Worm (Caenorhabditis elegans): ENCODE measurements around the gene ncx-8.

ncx-8 gene

ce11 chrV:5031764-5032163, 44.8 kb upstream of the ncx-8 start:
- TF ChIP-seq lin-39 (tag; optimal IDR thresholded peaks at IDR 0.05) (no peak), elt-2 (tag; optimal IDR thresholded peaks at IDR 0.05) (peak; percentile 66), fkh-10 (GFP tag; optimal IDR thresholded peaks at IDR 0.05) (no peak), ceh-16 (tag; optimal IDR thresholded peaks at IDR 0.05) (no peak), skn-1 (tag; optimal IDR thresholded peaks at IDR 0.05) (no peak)

DNA sequence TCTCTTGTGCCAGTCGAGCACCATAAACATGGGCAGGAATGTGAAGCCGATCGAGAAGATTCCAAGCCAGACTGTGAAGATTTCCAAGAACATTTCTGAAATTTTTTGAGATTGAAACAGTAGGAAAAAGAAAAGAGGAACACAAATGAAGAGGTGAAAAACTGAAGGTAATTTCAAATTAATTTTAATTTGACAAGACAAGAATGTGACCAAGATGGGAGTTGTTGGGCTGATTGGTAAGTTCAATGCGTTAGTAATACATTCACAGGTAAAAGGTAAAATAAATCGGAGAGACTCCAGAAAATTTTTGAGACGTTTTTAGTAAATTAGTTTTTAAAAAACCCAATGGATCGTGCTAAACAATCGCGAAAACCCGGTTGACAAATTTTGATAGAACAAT, 43.7 kb upstream of the ncx-8 start, which contains the start of gene swt-7:
swt-7 (minus strand) TSS at position 101 of the 400 bp plus-strand sequence.
- no peak for TF ChIP-seq zag-1 (tag; optimal IDR thresholded peaks at IDR 0.05)
- TF ChIP-seq lin-39 (tag; optimal IDR thresholded peaks at IDR 0.05), result no peak
- TF ChIP-seq egl-5 (tag; optimal IDR thresholded peaks at IDR 0.05), result no peak
- TF ChIP-seq lsy-12 (tag; optimal IDR thresholded peaks at IDR 0.05), result no peak
- no peak for TF ChIP-seq ceh-28 (tag; optimal IDR thresholded peaks at IDR 0.05)
- TF ChIP-seq fos-1 (tag; optimal IDR thresholded peaks at IDR 0.05), result no peak
- TF ChIP-seq aly-2 (tag; optimal IDR thresholded peaks at IDR 0.05), result no peak
- no peak for TF ChIP-seq ceh-82 (tag; optimal IDR thresholded peaks at IDR 0.05)
- no peak for TF ChIP-seq lin-15B (tag; optimal IDR thresholded peaks at IDR 0.05)
- no peak for TF ChIP-seq sea-2 (GFP tag; optimal IDR thresholded peaks at IDR 0.05)
- TF ChIP-seq nhr-76 (tag; optimal IDR thresholded peaks at IDR 0.05), result no peak
- no peak for TF ChIP-seq mml-1 (tag; optimal IDR thresholded peaks at IDR 0.05)
- TF ChIP-seq fkh-10 (GFP tag; optimal IDR thresholded peaks at IDR 0.05), result no peak
- TF ChIP-seq nhr-28 (tag; optimal IDR thresholded peaks at IDR 0.05), result no peak
- TF ChIP-seq nfya-1 (tag; optimal IDR thresholded peaks at IDR 0.05; ENCODE audit: insufficient read depth), result no peak
- no peak for TF ChIP-seq elt-3 (tag; optimal IDR thresholded peaks at IDR 0.05)
- no peak for TF ChIP-seq pqm-1 (tag; optimal IDR thresholded peaks at IDR 0.05)
- no peak for TF ChIP-seq ztf-4 (tag; optimal IDR thresholded peaks at IDR 0.05)

ce11 chrV:5030212-5030611, 43.2 kb upstream of the ncx-8 start:
- peak; percentile 28 for TF ChIP-seq pha-4 (tag; optimal IDR thresholded peaks at IDR 0.05)
- TF ChIP-seq elt-2 (tag; optimal IDR thresholded peaks at IDR 0.05), result peak; percentile 88
- TF ChIP-seq fkh-10 (GFP tag; optimal IDR thresholded peaks at IDR 0.05), result no peak
- TF ChIP-seq jun-1 (tag; optimal IDR thresholded peaks at IDR 0.05), result peak; percentile 3
- no peak for TF ChIP-seq lin-15B (tag; optimal IDR thresholded peaks at IDR 0.05)
- TF ChIP-seq mdl-1 (tag; optimal IDR thresholded peaks at IDR 0.05), result no peak
- TF ChIP-seq nhr-25 (tag; optimal IDR thresholded peaks at IDR 0.05), result no peak
- no peak for TF ChIP-seq fkh-2 (tag; optimal IDR thresholded peaks at IDR 0.05)
- TF ChIP-seq nhr-12 (tag; optimal IDR thresholded peaks at IDR 0.05), result no peak
- no peak for TF ChIP-seq unc-62 (GFP tag; optimal IDR thresholded peaks at IDR 0.05)
- TF ChIP-seq elt-1 (tag; optimal IDR thresholded peaks at IDR 0.05), result no peak
- TF ChIP-seq mml-1 (tag; optimal IDR thresholded peaks at IDR 0.05), result no peak
- no peak for TF ChIP-seq ceh-28 (tag; optimal IDR thresholded peaks at IDR 0.05)
- TF ChIP-seq nhr-28 (tag; optimal IDR thresholded peaks at IDR 0.05), result no peak
- no peak for TF ChIP-seq ZK546.5 (tag; optimal IDR thresholded peaks at IDR 0.05)
- no peak for TF ChIP-seq ama-1 (optimal IDR thresholded peaks at IDR 0.05)
- TF ChIP-seq ceh-82 (tag; optimal IDR thresholded peaks at IDR 0.05), result no peak
- no peak for TF ChIP-seq egl-5 (tag; optimal IDR thresholded peaks at IDR 0.05)
- TF ChIP-seq nhr-67 (tag; optimal IDR thresholded peaks at IDR 0.05), result no peak
- TF ChIP-seq daf-12 (tag; optimal IDR thresholded peaks at IDR 0.05), result no peak
- TF ChIP-seq fos-1 (tag; optimal IDR thresholded peaks at IDR 0.05), result no peak
- TF ChIP-seq nhr-237 (tag; optimal IDR thresholded peaks at IDR 0.05), result no peak
- TF ChIP-seq hmg-11 (tag; optimal IDR thresholded peaks at IDR 0.05), result no peak
- TF ChIP-seq elt-3 (tag; optimal IDR thresholded peaks at IDR 0.05), result no peak
- TF ChIP-seq nhr-43 (tag; optimal IDR thresholded peaks at IDR 0.05; ENCODE audit: poor library complexity, severe bottlenecking), result no peak
- no peak for TF ChIP-seq tbx-2 (tag; optimal IDR thresholded peaks at IDR 0.05)
- peak; percentile 38 for TF ChIP-seq skn-1 (tag; optimal IDR thresholded peaks at IDR 0.05)
- TF ChIP-seq nhr-76 (tag; optimal IDR thresholded peaks at IDR 0.05), result no peak
- TF ChIP-seq lin-39 (tag; optimal IDR thresholded peaks at IDR 0.05), result no peak
- TF ChIP-seq eor-1 (tag; optimal IDR thresholded peaks at IDR 0.05), result no peak
- no peak for TF ChIP-seq ztf-4 (tag; optimal IDR thresholded peaks at IDR 0.05)
- peak; percentile 86 for TF ChIP-seq pqm-1 (tag; optimal IDR thresholded peaks at IDR 0.05)
- TF ChIP-seq lsy-12 (tag; optimal IDR thresholded peaks at IDR 0.05), result no peak
- no peak for TF ChIP-seq snpc-4 (tag; optimal IDR thresholded peaks at IDR 0.05)
